Worm (Caenorhabditis elegans) whole organism, midembryonic: ENCODE data around the gene oac-3.

ENCODE experiments used
- flt-1 ChIP-seq: fragments of 200-800 bp; sonication (Bioruptor generic); IDR thresholded peaks from 2 replicates; pipeline ENCODE4 v1.3.6; 2022; ENCODE audit warnings: missing genetic modification characterization, missing compliant biosample characterization
- klf-2 ChIP-seq: fragments of 200-800 bp; sonication (Bioruptor generic); conservative IDR thresholded peaks from 2 replicates; pipeline ENCODE4 v1.3.6; 2022; ENCODE audit warnings: missing genetic modification reagents, missing genetic modification characterization, missing compliant biosample characterization
- ref-1 ChIP-seq: fragments of 200-800 bp; sonication (Bioruptor generic); conservative IDR thresholded peaks from 2 replicates; pipeline ENCODE4 v1.3.6; 2022; ENCODE audit warnings: missing genetic modification reagents, missing genetic modification characterization, missing compliant biosample characterization
- ztf-23 ChIP-seq: fragments of 200-800 bp; sonication (Bioruptor generic); IDR thresholded peaks from 2 replicates; pipeline ENCODE4 v1.3.6; 2022; ENCODE audit warnings: missing genetic modification reagents, missing genetic modification characterization, missing compliant biosample characterization

DNA sequence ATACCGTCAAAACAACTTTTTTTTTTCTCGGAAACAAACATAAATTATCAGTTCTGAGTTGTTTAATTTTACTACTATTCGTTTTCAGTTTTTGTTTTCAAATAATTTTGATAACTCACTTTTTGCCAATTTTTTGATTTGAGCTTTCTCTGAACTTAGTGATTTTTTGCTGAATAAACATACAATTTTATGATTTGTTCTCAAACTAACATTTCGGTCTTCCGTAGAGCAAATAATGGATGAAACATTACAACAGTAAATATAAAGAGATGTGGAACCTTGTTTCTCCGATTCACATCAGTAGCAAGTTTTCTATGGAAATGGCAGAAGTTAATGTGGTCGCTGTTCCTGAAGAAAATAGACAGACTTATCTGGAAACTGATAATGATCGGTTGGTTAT, 50.4 kb downstream of the oac-3 start, which contains the start of gene R10D12.7:
- TF ChIP-seq flt-1 (no peak), ztf-23 (GFP tag; lab: Robert Waterston, UW) (no peak), ref-1 (GFP tag; lab: Robert Waterston, UW) (no peak), klf-2 (no peak)
